Worm (Caenorhabditis elegans) whole organism, L4 larva: ENCODE measurements around the gene ham-2.

ENCODE experiments used
- Y48G9A.11 ChIP-seq: fragments of 200-800 bp; sonication (Bioruptor generic); IDR thresholded peaks from 2 replicates; pipeline ENCODE4 v1.3.6; 2022; ENCODE audit warnings: missing genetic modification reagents, missing genetic modification characterization, missing compliant biosample characterization
- Y5F2A.4 ChIP-seq: fragments of 200-800 bp; sonication (Bioruptor generic); optimal IDR thresholded peaks from 2 replicates; lab custom pipeline; 2018; ENCODE audit warnings: mild to moderate bottlenecking, missing genetic modification characterization, missing compliant biosample characterization
- ZK337.2 ChIP-seq: fragments of 200-800 bp; sonication (Bioruptor generic); IDR thresholded peaks from 2 replicates; pipeline ENCODE4 v1.3.6; 2022; ENCODE audit warnings: missing genetic modification reagents, missing genetic modification characterization, missing compliant biosample characterization
- aly-2 ChIP-seq: sonication (generic microtip); optimal IDR thresholded peaks from 2 replicates; lab custom pipeline; 2018; ENCODE audit warnings: missing biosample characterization, missing genetic modification characterization
- ceh-20 ChIP-seq: fragments of 200-800 bp; sonication (Bioruptor generic); IDR thresholded peaks from 2 replicates; pipeline ENCODE4 v1.3.6; 2022; ENCODE audit warnings: missing genetic modification reagents, missing genetic modification characterization, missing compliant biosample characterization
- ceh-32 ChIP-seq: sonication (generic microtip); optimal IDR thresholded peaks from 2 replicates; lab custom pipeline; 2016; ENCODE audit warnings: mild to moderate bottlenecking, missing genetic modification characterization, missing compliant biosample characterization; ENCODE audit not compliant: poor library complexity
- ceh-62 ChIP-seq: sonication (generic microtip); optimal IDR thresholded peaks from 2 replicates; lab custom pipeline; 2017; ENCODE audit warnings: missing biosample characterization, missing genetic modification characterization
- ceh-82 ChIP-seq: sonication (generic microtip); optimal IDR thresholded peaks from 2 replicates; lab custom pipeline; 2017; ENCODE audit warnings: missing biosample characterization, missing genetic modification characterization
- ces-1 ChIP-seq: fragments of 150-350 bp; sonication (generic microtip); optimal IDR thresholded peaks from 4 replicates; lab custom pipeline; 2014; ENCODE audit warnings: missing biosample characterization, missing genetic modification reagents, missing genetic modification characterization
- daf-16 ChIP-seq, 3 experiments: sonication (generic microtip); optimal IDR thresholded peaks; 2 replicates each; lab custom pipeline; 2016 to 2017; ENCODE audit warnings: missing genetic modification characterization in 3 of 3, missing genetic modification reagents in 3 of 3, mild to moderate bottlenecking in 2 of 3, missing compliant biosample characterization in 2 of 3, missing biosample characterization in 1 of 3, moderate library complexity in 1 of 3
- dmd-6 ChIP-seq: fragments of 200-800 bp; sonication (Bioruptor generic); IDR thresholded peaks from 2 replicates; pipeline ENCODE4 v1.3.6; 2022; ENCODE audit warnings: missing genetic modification reagents, missing genetic modification characterization, missing compliant biosample characterization
- dmd-8 ChIP-seq: fragments of 200-800 bp; sonication (Bioruptor generic); IDR thresholded peaks from 2 replicates; pipeline ENCODE4 v1.3.6; 2022; ENCODE audit warnings: missing genetic modification characterization, missing compliant biosample characterization
- fkh-10 ChIP-seq: fragments of 150-350 bp; optimal IDR thresholded peaks from 2 replicates; lab custom pipeline; 2014; ENCODE audit warnings: missing biosample characterization, missing genetic modification reagents, missing genetic modification characterization
- gei-8 ChIP-seq: fragments of 200-800 bp; sonication (Bioruptor generic); optimal IDR thresholded peaks from 2 replicates; lab custom pipeline; 2018; ENCODE audit warnings: mild to moderate bottlenecking, missing genetic modification characterization, missing compliant biosample characterization
- hlh-30 ChIP-seq: sonication (generic microtip); optimal IDR thresholded peaks from 2 replicates; lab custom pipeline; 2017; ENCODE audit warnings: antibody characterized with exemption, mild to moderate bottlenecking, missing genetic modification characterization, missing compliant biosample characterization; ENCODE audit not compliant: insufficient read depth
- hmg-1.1 ChIP-seq: fragments of 200-800 bp; sonication (Bioruptor generic); IDR thresholded peaks from 2 replicates; pipeline ENCODE4 v1.3.6; 2022; ENCODE audit warnings: missing genetic modification reagents, missing genetic modification characterization, missing compliant biosample characterization
- lin-13 ChIP-seq: fragments of 150-350 bp; optimal IDR thresholded peaks from 2 replicates; lab custom pipeline; 2014; ENCODE audit warnings: missing biosample characterization, missing genetic modification reagents, missing genetic modification characterization
- lin-29 ChIP-seq: fragments of 200-800 bp; sonication (Bioruptor generic); IDR thresholded peaks from 2 replicates; pipeline ENCODE4 v1.3.6; 2022; ENCODE audit warnings: missing genetic modification reagents, missing genetic modification characterization, missing compliant biosample characterization
- lin-39 ChIP-seq: fragments of 150-350 bp; optimal IDR thresholded peaks from 2 replicates; lab custom pipeline; 2014; ENCODE audit warnings: missing biosample characterization, missing genetic modification reagents, missing genetic modification characterization
- lir-3 ChIP-seq: sonication (generic microtip); optimal IDR thresholded peaks from 2 replicates; lab custom pipeline; 2016; ENCODE audit warnings: mild to moderate bottlenecking, missing genetic modification characterization, missing compliant biosample characterization
- madf-5 ChIP-seq, 2 experiments: fragments of 200-800 bp; sonication (Bioruptor generic); IDR thresholded peaks; 2 replicates each; pipeline ENCODE4 v1.3.6; 2022; ENCODE audit warnings: missing compliant biosample characterization in 2 of 2, missing genetic modification characterization in 2 of 2
- mdl-1 ChIP-seq, 2 experiments: fragments of 150-350 bp in 1 of 2; sonication (generic microtip) in 1 of 2; optimal IDR thresholded peaks; 2 replicates each; lab custom pipeline; 2014 to 2017; ENCODE audit warnings: missing biosample characterization in 2 of 2, missing genetic modification characterization in 2 of 2
- mdt-29 ChIP-seq: fragments of 200-800 bp; sonication (Bioruptor generic); IDR thresholded peaks from 2 replicates; pipeline ENCODE4 v1.3.6; 2022; ENCODE audit warnings: missing genetic modification reagents, missing genetic modification characterization, missing compliant biosample characterization
- mxl-3 ChIP-seq: fragments of 200-800 bp; sonication (Bioruptor generic); optimal IDR thresholded peaks from 2 replicates; lab custom pipeline; 2018; ENCODE audit warnings: mild to moderate bottlenecking, missing genetic modification characterization, missing compliant biosample characterization
- nhr-111 ChIP-seq: fragments of 200-800 bp; sonication (Bioruptor generic); optimal IDR thresholded peaks from 2 replicates; lab custom pipeline; 2018; ENCODE audit warnings: mild to moderate bottlenecking, missing genetic modification characterization, missing compliant biosample characterization
- nhr-25 ChIP-seq: sonication (generic microtip); optimal IDR thresholded peaks from 2 replicates; lab custom pipeline; 2017; ENCODE audit warnings: missing genetic modification characterization, mild to moderate bottlenecking, missing compliant biosample characterization, antibody characterized with exemption, moderate library complexity, borderline replicate concordance; ENCODE audit not compliant: insufficient read depth
- nhr-28 ChIP-seq: fragments of 150-350 bp; optimal IDR thresholded peaks from 2 replicates; lab custom pipeline; 2014; ENCODE audit warnings: missing biosample characterization, missing genetic modification characterization
- nhr-42 ChIP-seq: fragments of 200-800 bp; sonication (Bioruptor generic); IDR thresholded peaks from 2 replicates; pipeline ENCODE4 v1.3.6; 2022; ENCODE audit warnings: missing genetic modification characterization, missing compliant biosample characterization
- nhr-48 ChIP-seq: sonication (generic microtip); optimal IDR thresholded peaks from 2 replicates; lab custom pipeline; 2016; ENCODE audit warnings: mild to moderate bottlenecking, missing genetic modification characterization, missing compliant biosample characterization
- php-3 ChIP-seq: fragments of 200-800 bp; sonication (Bioruptor generic); IDR thresholded peaks from 2 replicates; pipeline ENCODE4 v1.3.6; 2022; ENCODE audit warnings: missing genetic modification reagents, missing genetic modification characterization, missing compliant biosample characterization
- sdz-12 ChIP-seq: fragments of 200-800 bp; sonication (Bioruptor generic); optimal IDR thresholded peaks from 2 replicates; lab custom pipeline; 2018; ENCODE audit warnings: mild to moderate bottlenecking, missing genetic modification characterization, missing compliant biosample characterization
- set-16 ChIP-seq: fragments of 200-800 bp; sonication (Bioruptor generic); IDR thresholded peaks from 2 replicates; pipeline ENCODE4 v1.3.6; 2022; ENCODE audit warnings: missing genetic modification reagents, missing genetic modification characterization, missing compliant biosample characterization
- skn-1 ChIP-seq: fragments of 150-350 bp; optimal IDR thresholded peaks from 2 replicates; lab custom pipeline; 2014; ENCODE audit warnings: missing biosample characterization, missing genetic modification characterization
- snpc-1.2 ChIP-seq: fragments of 200-800 bp; sonication (Bioruptor generic); IDR thresholded peaks from 2 replicates; pipeline ENCODE4 v1.3.6; 2022; ENCODE audit warnings: missing genetic modification reagents, missing genetic modification characterization, missing compliant biosample characterization
- snpc-4 ChIP-seq: fragments of 150-350 bp; optimal IDR thresholded peaks from 2 replicates; lab custom pipeline; 2014; ENCODE audit warnings: missing biosample characterization, missing genetic modification characterization
- spr-3 ChIP-seq: fragments of 200-800 bp; sonication (Bioruptor generic); optimal IDR thresholded peaks from 2 replicates; lab custom pipeline; 2018; ENCODE audit warnings: mild to moderate bottlenecking, missing genetic modification characterization, missing compliant biosample characterization
- unc-62 ChIP-seq, 3 experiments: fragments of 150-350 bp in 1 of 3; sonication (generic microtip); optimal IDR thresholded peaks in 2 of 3; peaks in 1 of 3; 1 replicate in 1 of 3; 2 replicates in 2 of 3; lab custom pipeline; 2014 to 2017; ENCODE audit warnings: missing biosample characterization in 3 of 3, missing genetic modification characterization in 3 of 3, missing genetic modification reagents in 3 of 3, missing genotype in 1 of 3
- zip-11 ChIP-seq: fragments of 200-800 bp; sonication (Bioruptor generic); IDR thresholded peaks from 2 replicates; pipeline ENCODE4 v1.3.6; 2022; ENCODE audit warnings: missing genetic modification characterization, missing compliant biosample characterization

Gene ham-2

ce11 chrX:4567110-4567509 lies 12.6 kb downstream of the ham-2 start (continued):
- TF ChIP-seq ceh-20, result no peak
- no peak for TF ChIP-seq dmd-8 (GFP tag; lab: Robert Waterston, UW)
- no peak for TF ChIP-seq mxl-3 (GFP tag; lab: Kevin White, UChicago)
- TF ChIP-seq snpc-4 (tag; lab: Kevin White, UChicago), result no peak
- TF ChIP-seq snpc-1.2 (GFP tag; lab: Robert Waterston, UW), result no peak
- no peak for TF ChIP-seq nhr-25
- TF ChIP-seq ceh-82 (tag; lab: Kevin White, UChicago), result no peak
- TF ChIP-seq hmg-1.1 (GFP tag; lab: Robert Waterston, UW), result no peak
- TF ChIP-seq lir-3 (tag; lab: Kevin White, UChicago), result no peak
- TF ChIP-seq nhr-28, result peak; percentile 53
- TF ChIP-seq spr-3 (GFP tag; lab: Kevin White, UChicago), result no peak
- no peak for TF ChIP-seq Y48G9A.11 (GFP tag; lab: Robert Waterston, UW)
- no peak for TF ChIP-seq daf-16 (GFP tag; optimal IDR thresholded peaks at IDR 0.05; lab: Kevin White, UChicago)
- peak; percentile 18 for TF ChIP-seq daf-16 (tag; optimal IDR thresholded peaks at IDR 0.05; lab: Kevin White, UChicago)
- no peak for TF ChIP-seq sdz-12 (GFP tag; lab: Kevin White, UChicago)
- TF ChIP-seq set-16 (GFP tag; lab: Robert Waterston, UW), result no peak
- TF ChIP-seq ces-1, result no peak
- no peak for TF ChIP-seq zip-11 (GFP tag; lab: Robert Waterston, UW)

ce11 chrX:4569276-4569675 lies 14.8 kb downstream of the ham-2 start:
- no peak for TF ChIP-seq nhr-48 (tag; lab: Kevin White, UChicago)
- TF ChIP-seq unc-62 (GFP tag; optimal IDR thresholded peaks at IDR 0.05 in 1 of 2; lab: Kevin White, UChicago), result peak in 1 of 2 experiments; percentile 75
- TF ChIP-seq unc-62 (tag; optimal IDR thresholded peaks at IDR 0.05; lab: Kevin White, UChicago), result no peak
- peak; percentile 28; the same call in 1 of the 2 replicates for TF ChIP-seq dmd-6 (GFP tag; lab: Robert Waterston, UW)
- peak; percentile 63 for TF ChIP-seq nhr-28

ce11 chrX:4571137-4571536 lies 16.7 kb downstream of the ham-2 start, which contains the start of gene amt-1:
TSS of gene amt-1 (plus strand) at chrX:4571437.
- TF ChIP-seq dmd-6 (GFP tag; lab: Robert Waterston, UW), result 0 out of 2 replicates have a peak, but pooled peaks have one; percentile 13
- TF ChIP-seq Y48G9A.11 (GFP tag; lab: Robert Waterston, UW), result no peak

ce11 chrX:4574873-4575272 lies 20.4 kb downstream of the ham-2 start:
- TF ChIP-seq fkh-10 (GFP tag; lab: Kevin White, UChicago), result peak; percentile 52
- TF ChIP-seq aly-2 (tag; lab: Kevin White, UChicago), result no peak
- no peak for TF ChIP-seq lin-13
- TF ChIP-seq ces-1, result peak; percentile 42
- TF ChIP-seq set-16 (GFP tag; lab: Robert Waterston, UW), result no peak

ce11 chrX:4576272-4576671 lies 21.8 kb downstream of the ham-2 start:
- peak; percentile 34; the same call in 1 of the 2 replicates for TF ChIP-seq ZK337.2 (GFP tag; lab: Robert Waterston, UW)
- TF ChIP-seq spr-3 (GFP tag; lab: Kevin White, UChicago), result no peak
- TF ChIP-seq mdl-1 (tag; optimal IDR thresholded peaks at IDR 0.05; lab: Kevin White, UChicago), result peak in 1 of 2 experiments; percentile 12
- peak; percentile 46 for TF ChIP-seq hlh-30

- TF ChIP-seq dmd-8 (GFP tag; lab: Robert Waterston, UW), result no peak
- no peak for TF ChIP-seq snpc-1.2 (GFP tag; lab: Robert Waterston, UW)
- TF ChIP-seq gei-8 (GFP tag; lab: Kevin White, UChicago), result no peak
- no peak for TF ChIP-seq php-3 (GFP tag; lab: Robert Waterston, UW)
- no peak for TF ChIP-seq ceh-62 (tag; lab: Kevin White, UChicago)
- no peak for TF ChIP-seq nhr-111 (GFP tag; lab: Kevin White, UChicago)
- no peak for TF ChIP-seq lin-13
- no peak for TF ChIP-seq Y5F2A.4 (GFP tag; lab: Kevin White, UChicago)
- no peak for TF ChIP-seq ceh-20
- no peak for TF ChIP-seq lin-39
- no peak for TF ChIP-seq nhr-48 (tag; lab: Kevin White, UChicago)
- TF ChIP-seq madf-5 (GFP tag; IDR thresholded peaks at IDR 0.05; lab: Robert Waterston, UW), result no peak
- no peak for TF ChIP-seq ceh-32 (tag; lab: Kevin White, UChicago)
- TF ChIP-seq skn-1, result no peak
- TF ChIP-seq lin-29 (GFP tag; lab: Robert Waterston, UW), result no peak
- TF ChIP-seq nhr-42, result no peak
- no peak for TF ChIP-seq mdt-29 (GFP tag; lab: Robert Waterston, UW)
Observed at ce11 chrX:4577941-4578340, 23.5 kb downstream of the ham-2 start, which contains the start of gene C05E11.3. TSS of gene C05E11.3 (plus strand) at chrX:4578241.
